Worm (Caenorhabditis elegans): ENCODE data around the gene hal-3.

DNA sequence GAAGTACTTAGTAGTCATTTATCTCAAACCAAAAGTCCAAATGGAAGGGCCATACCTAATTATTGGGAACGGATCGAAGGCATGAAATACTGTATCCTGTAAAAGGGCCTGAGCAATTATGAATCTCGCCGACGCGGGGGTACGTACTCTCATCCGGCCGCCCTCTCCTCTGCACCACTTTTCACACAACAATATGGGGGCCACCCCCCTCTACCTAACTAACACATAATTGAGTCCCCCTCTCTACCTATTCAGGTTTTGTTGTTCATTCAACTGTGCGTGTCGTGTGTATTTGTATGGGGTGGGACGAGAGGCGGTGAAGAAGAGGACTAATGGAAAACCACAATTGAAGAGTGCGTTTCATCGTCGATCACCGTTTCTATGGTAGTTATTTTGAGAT is 42.5 kb downstream of the hal-3 start:
- TF ChIP-seq Y75B8A.6 (GFP tag; IDR thresholded peaks at IDR 0.05) = no peak
- TF ChIP-seq ztf-11 (tag; optimal IDR thresholded peaks at IDR 0.05) = no peak
- TF ChIP-seq lin-13 (GFP tag; optimal IDR thresholded peaks at IDR 0.05) = no peak
- TF ChIP-seq arid-1 (GFP tag; conservative IDR thresholded peaks at IDR 0.05) = no peak
- TF ChIP-seq skn-1 (tag; optimal IDR thresholded peaks at IDR 0.05) = no peak

All from whole organism, L4 larva.